Worm (Caenorhabditis elegans): Measurements from ENCODE around the gene aqp-2.

DNA sequence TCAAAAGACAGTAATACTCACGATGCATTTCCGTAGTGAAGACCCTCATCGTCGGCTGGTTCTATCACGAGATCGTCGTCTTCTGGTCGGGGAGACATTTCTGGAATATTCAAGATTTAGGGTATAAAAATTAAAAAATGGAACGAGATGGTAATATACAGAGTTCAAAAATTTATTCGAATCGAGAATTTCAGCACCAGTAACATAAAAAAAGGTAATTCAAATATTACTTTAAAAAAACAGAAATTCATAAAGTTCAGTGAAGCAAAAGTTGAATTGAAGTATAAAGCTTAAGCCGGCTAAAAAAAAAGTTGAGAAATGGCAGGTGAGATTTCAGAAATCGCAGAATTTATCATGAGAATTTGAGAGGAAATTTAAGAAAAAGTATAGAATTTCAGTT lies 48.4 kb upstream of the aqp-2 start, which contains the start of gene cam-1:
- no peak for TF ChIP-seq snpc-4 (GFP tag; optimal IDR thresholded peaks at IDR 0.05)
- no peak for TF ChIP-seq snpc-4 (tag; optimal IDR thresholded peaks at IDR 0.05)
- TF ChIP-seq B0261.1 (tag; optimal IDR thresholded peaks at IDR 0.05): no peak
- no peak for TF ChIP-seq C06A6.2 (GFP tag; conservative IDR thresholded peaks at IDR 0.05)
- TF ChIP-seq pha-4 (tag; optimal IDR thresholded peaks at IDR 0.05): no peak
- no peak for TF ChIP-seq ceh-58 (GFP tag; IDR thresholded peaks at IDR 0.05)
- TF ChIP-seq madf-8 (GFP tag; conservative IDR thresholded peaks at IDR 0.05): no peak
- TF ChIP-seq ceh-40 (GFP tag; IDR thresholded peaks at IDR 0.05): no peak
- TF ChIP-seq Y95B8A.8 (GFP tag; IDR thresholded peaks at IDR 0.05): no peak
- TF ChIP-seq Y56A3A.18 (GFP tag; IDR thresholded peaks at IDR 0.05): no peak
- no peak for TF ChIP-seq hlh-26 (GFP tag; conservative IDR thresholded peaks at IDR 0.05)
